Fruit fly (Drosophila melanogaster) whole organism, embryonic: ENCODE results near the gene CG17562.
A peak's percentile ranks its signal among the peaks of the same experiment; 100 is the strongest.

Experiments
- Aef1 ChIP-seq: fragments of 200-800 bp; sonication (Bioruptor generic); IDR thresholded peaks from 3 replicates; pipeline ENCODE4 v1.3.6; 2022; ENCODE audit warnings: missing biosample characterization, missing genetic modification characterization
- Antp ChIP-seq: fragments of 200-800 bp; sonication (Bioruptor generic); optimal IDR thresholded peaks from 3 replicates; lab custom pipeline; 2016; ENCODE audit warnings: missing biosample characterization, missing genetic modification characterization
- Atf-2 ChIP-seq: fragments of 200-800 bp; sonication (Bioruptor generic); optimal IDR thresholded peaks from 2 replicates; lab custom pipeline; 2016; ENCODE audit warnings: missing biosample characterization, missing genetic modification characterization
- Atf3 ChIP-seq: fragments of 200-800 bp; sonication (Bioruptor generic); optimal IDR thresholded peaks from 3 replicates; lab custom pipeline; 2016; ENCODE audit warnings: missing biosample characterization, missing genetic modification characterization
- BtbVII ChIP-seq: fragments of 200-800 bp; sonication (Bioruptor generic); optimal IDR thresholded peaks from 3 replicates; lab custom pipeline; 2017; ENCODE audit warnings: missing biosample characterization, mild to moderate bottlenecking, missing genetic modification characterization
- CG10462 ChIP-seq: fragments of 200-800 bp; sonication (Bioruptor generic); optimal IDR thresholded peaks from 2 replicates; lab custom pipeline; 2016; ENCODE audit warnings: missing biosample characterization, missing genetic modification characterization
- CG10654 ChIP-seq: fragments of 200-800 bp; sonication (Bioruptor generic); optimal IDR thresholded peaks from 2 replicates; lab custom pipeline; 2016; ENCODE audit warnings: missing biosample characterization, missing genetic modification characterization
- CG11504 ChIP-seq: fragments of 200-800 bp; sonication (Bioruptor generic); optimal IDR thresholded peaks from 3 replicates; lab custom pipeline; 2019; ENCODE audit warnings: missing biosample characterization, mild to moderate bottlenecking, missing genetic modification characterization, moderate library complexity
- CG13123 ChIP-seq: fragments of 200-800 bp; sonication (Bioruptor generic); optimal IDR thresholded peaks from 2 replicates; lab custom pipeline; 2016; ENCODE audit warnings: missing biosample characterization, missing genetic modification characterization
- CG15514 ChIP-seq: fragments of 200-800 bp; sonication (Bioruptor generic); optimal IDR thresholded peaks from 3 replicates; lab custom pipeline; 2017; ENCODE audit warnings: missing biosample characterization, missing genetic modification characterization, mild to moderate bottlenecking, moderate library complexity, missing genetic modification reagents
- CG17912 ChIP-seq: fragments of 200-800 bp; sonication (Bioruptor generic); optimal IDR thresholded peaks from 2 replicates; lab custom pipeline; 2018; ENCODE audit warnings: missing biosample characterization, mild to moderate bottlenecking, missing genetic modification characterization
- CG18011 ChIP-seq: fragments of 200-800 bp; sonication (Bioruptor generic); optimal IDR thresholded peaks from 2 replicates; lab custom pipeline; 2017; ENCODE audit warnings: missing biosample characterization, missing genetic modification characterization, mild to moderate bottlenecking, moderate library complexity, missing genotype
- CG2199 ChIP-seq: fragments of 200-800 bp; sonication (Bioruptor generic); IDR thresholded peaks from 3 replicates; pipeline ENCODE4 v1.3.6; 2022; ENCODE audit warnings: missing biosample characterization, missing genetic modification characterization
- CG31441 ChIP-seq: fragments of 200-800 bp; sonication (Bioruptor generic); IDR thresholded peaks from 2 replicates; pipeline ENCODE4 v1.3.6; 2022; ENCODE audit warnings: missing biosample characterization, missing genetic modification characterization
- CG34422 ChIP-seq: fragments of 200-800 bp; sonication (Bioruptor generic); IDR thresholded peaks from 3 replicates; pipeline ENCODE4 v1.3.6; 2022; ENCODE audit warnings: missing biosample characterization, missing genetic modification characterization
- CG6689 ChIP-seq: fragments of 200-800 bp; sonication (Bioruptor generic); IDR thresholded peaks from 2 replicates; pipeline ENCODE4 v1.3.6; 2022; ENCODE audit warnings: missing biosample characterization, missing genetic modification characterization
- CG6791 ChIP-seq: fragments of 200-800 bp; sonication (Bioruptor generic); IDR thresholded peaks from 3 replicates; pipeline ENCODE4 v1.3.6; 2022; ENCODE audit warnings: missing biosample characterization, missing genetic modification characterization; ENCODE audit not compliant: partially characterized antibody
- CG8765 ChIP-seq: fragments of 200-800 bp; sonication (Bioruptor generic); IDR thresholded peaks from 2 replicates; pipeline ENCODE4 v1.3.6; 2022; ENCODE audit warnings: missing biosample characterization, missing genetic modification characterization
- CG8944 ChIP-seq: fragments of 200-800 bp; sonication (Bioruptor generic); optimal IDR thresholded peaks from 3 replicates; lab custom pipeline; 2016; ENCODE audit warnings: missing biosample characterization, missing genetic modification characterization
- Chrac-16 ChIP-seq: fragments of 200-800 bp; sonication (Bioruptor generic); optimal IDR thresholded peaks from 3 replicates; lab custom pipeline; 2016; ENCODE audit warnings: missing biosample characterization, missing genetic modification characterization
- Dip2 ChIP-seq: fragments of 200-800 bp; sonication (Bioruptor generic); IDR thresholded peaks from 2 replicates; pipeline ENCODE4 v1.3.6; 2022; ENCODE audit warnings: missing biosample characterization, missing genetic modification characterization
- Dll ChIP-seq: fragments of 200-800 bp; sonication (Bioruptor generic); IDR thresholded peaks from 4 replicates; pipeline ENCODE4 v1.3.6; 2022; ENCODE audit warnings: missing biosample characterization, missing genetic modification characterization; ENCODE audit not compliant: partially characterized antibody
- Gsc ChIP-seq: fragments of 200-800 bp; sonication (Bioruptor generic); IDR thresholded peaks from 2 replicates; pipeline ENCODE4 v1.3.6; 2022; ENCODE audit warnings: missing biosample characterization, missing genetic modification characterization
- HHEX ChIP-seq: fragments of 200-800 bp; sonication (Bioruptor generic); optimal IDR thresholded peaks from 3 replicates; lab custom pipeline; 2017; ENCODE audit warnings: missing biosample characterization, mild to moderate bottlenecking, missing genetic modification characterization, missing genetic modification reagents
- Hmx ChIP-seq: fragments of 200-800 bp; sonication (Bioruptor generic); optimal IDR thresholded peaks from 2 replicates; lab custom pipeline; 2016; ENCODE audit warnings: missing biosample characterization, missing genetic modification characterization
- Side ChIP-seq: fragments of 200-800 bp; sonication (Bioruptor generic); optimal IDR thresholded peaks from 2 replicates; lab custom pipeline; 2016; ENCODE audit warnings: missing biosample characterization, missing genetic modification characterization
- Six4 ChIP-seq: fragments of 200-800 bp; sonication (Bioruptor generic); optimal IDR thresholded peaks from 2 replicates; lab custom pipeline; 2016; ENCODE audit warnings: missing biosample characterization, missing genetic modification characterization
- btn ChIP-seq: fragments of 200-800 bp; sonication (Bioruptor generic); optimal IDR thresholded peaks from 2 replicates; lab custom pipeline; 2016; ENCODE audit warnings: missing biosample characterization, missing genetic modification characterization
- chif ChIP-seq, 2 experiments: fragments of 200-800 bp; sonication (Bioruptor generic); optimal IDR thresholded peaks; 3 replicates each; lab custom pipeline; 2016; ENCODE audit warnings: missing biosample characterization in 2 of 2, missing genetic modification characterization in 2 of 2
- disco-r ChIP-seq: fragments of 200-800 bp; sonication (Bioruptor generic); optimal IDR thresholded peaks from 2 replicates; lab custom pipeline; 2016; ENCODE audit warnings: missing biosample characterization, missing genetic modification characterization
- gsb ChIP-seq: fragments of 200-800 bp; sonication (Bioruptor generic); IDR thresholded peaks from 2 replicates; pipeline ENCODE4 v1.3.6; 2022; ENCODE audit warnings: missing biosample characterization, missing genetic modification characterization
- h ChIP-seq: fragments of >200 bp; optimal IDR thresholded peaks from 2 replicates; lab custom pipeline; 2017
- inv ChIP-seq: fragments of 200-800 bp; sonication (Bioruptor generic); IDR thresholded peaks from 2 replicates; pipeline ENCODE4 v1.3.6; 2022; ENCODE audit warnings: missing biosample characterization, missing genetic modification characterization; ENCODE audit not compliant: partially characterized antibody
- kah ChIP-seq: fragments of 200-800 bp; sonication (Bioruptor generic); optimal IDR thresholded peaks from 2 replicates; lab custom pipeline; 2018; ENCODE audit warnings: missing biosample characterization, mild to moderate bottlenecking, missing genetic modification characterization
- kay ChIP-seq: fragments of 200-800 bp; sonication (Bioruptor generic); optimal IDR thresholded peaks from 2 replicates; lab custom pipeline; 2016; ENCODE audit warnings: missing biosample characterization, missing genetic modification characterization
- ken ChIP-seq: fragments of 200-800 bp; sonication (Bioruptor generic); IDR thresholded peaks from 3 replicates; pipeline ENCODE4 v1.3.6; 2022; ENCODE audit warnings: missing biosample characterization, missing genetic modification characterization
- lola ChIP-seq, 3 experiments: fragments of >200 bp in 2 of 3; fragments of 200-800 bp in 1 of 3; sonication (Bioruptor generic) in 1 of 3; optimal IDR thresholded peaks; 2 replicates each; lab custom pipeline; 2017 to 2019; ENCODE audit warnings: missing biosample characterization in 3 of 3, missing genetic modification characterization in 3 of 3, mild to moderate bottlenecking in 1 of 3, moderate library complexity in 1 of 3
- pfk ChIP-seq: fragments of 200-800 bp; sonication (Bioruptor generic); optimal IDR thresholded peaks from 2 replicates; lab custom pipeline; 2018; ENCODE audit warnings: missing biosample characterization, mild to moderate bottlenecking, missing genetic modification characterization, moderate library complexity
- pita ChIP-seq: fragments of 200-800 bp; sonication (Bioruptor generic); optimal IDR thresholded peaks from 2 replicates; lab custom pipeline; 2017; ENCODE audit warnings: missing biosample characterization, mild to moderate bottlenecking, missing genetic modification characterization
- prd ChIP-seq, 3 experiments: fragments of >200 bp in 2 of 3; fragments of 200-800 bp in 1 of 3; sonication (Bioruptor generic) in 1 of 3; optimal IDR thresholded peaks in 2 of 3; IDR thresholded peaks in 1 of 3; 2 replicates in 2 of 3; 3 replicates in 1 of 3; pipeline versions ENCODE4 v1.3.6 to Lab custom; 2017 to 2022; ENCODE audit warnings: missing biosample characterization in 1 of 3, missing genetic modification characterization in 1 of 3
- pros ChIP-seq: fragments of 200-800 bp; sonication (Bioruptor generic); optimal IDR thresholded peaks from 3 replicates; lab custom pipeline; 2019; ENCODE audit warnings: missing biosample characterization, mild to moderate bottlenecking, missing genetic modification characterization, moderate library complexity
- sens ChIP-seq: fragments of 200-800 bp; sonication (Bioruptor generic); peaks from one replicate; lab custom pipeline; 2016; ENCODE audit warnings: missing biosample characterization, missing genetic modification characterization
- slou ChIP-seq: fragments of 200-800 bp; sonication (Bioruptor generic); optimal IDR thresholded peaks from 3 replicates; lab custom pipeline; 2016; ENCODE audit warnings: missing biosample characterization, missing genetic modification characterization
- ssp ChIP-seq: fragments of 200-800 bp; sonication (Bioruptor generic); IDR thresholded peaks from 2 replicates; pipeline ENCODE4 v1.3.6; 2022; ENCODE audit warnings: missing biosample characterization, missing genetic modification characterization
- tap ChIP-seq: fragments of 200-800 bp; optimal IDR thresholded peaks from 3 replicates; lab custom pipeline; 2019; ENCODE audit warnings: missing biosample characterization, mild to moderate bottlenecking, missing genetic modification characterization, moderate library complexity
- tin ChIP-seq: fragments of 200-800 bp; sonication (Bioruptor generic); optimal IDR thresholded peaks from 3 replicates; lab custom pipeline; 2016; ENCODE audit warnings: missing biosample characterization, missing genetic modification characterization
- twi ChIP-seq: fragments of 200-800 bp; optimal IDR thresholded peaks from 2 replicates; lab custom pipeline; 2019; ENCODE audit warnings: missing biosample characterization, mild to moderate bottlenecking, missing genetic modification characterization, moderate library complexity
- usp ChIP-seq: fragments of >200 bp; optimal IDR thresholded peaks from 2 replicates; lab custom pipeline; 2017; ENCODE audit warnings: missing biosample characterization, missing genetic modification characterization
- zfh2 ChIP-seq: fragments of 200-800 bp; sonication (Bioruptor generic); optimal IDR thresholded peaks from 2 replicates; lab custom pipeline; 2016; ENCODE audit warnings: missing biosample characterization, missing genetic modification characterization

Gene CG17562

DNA sequence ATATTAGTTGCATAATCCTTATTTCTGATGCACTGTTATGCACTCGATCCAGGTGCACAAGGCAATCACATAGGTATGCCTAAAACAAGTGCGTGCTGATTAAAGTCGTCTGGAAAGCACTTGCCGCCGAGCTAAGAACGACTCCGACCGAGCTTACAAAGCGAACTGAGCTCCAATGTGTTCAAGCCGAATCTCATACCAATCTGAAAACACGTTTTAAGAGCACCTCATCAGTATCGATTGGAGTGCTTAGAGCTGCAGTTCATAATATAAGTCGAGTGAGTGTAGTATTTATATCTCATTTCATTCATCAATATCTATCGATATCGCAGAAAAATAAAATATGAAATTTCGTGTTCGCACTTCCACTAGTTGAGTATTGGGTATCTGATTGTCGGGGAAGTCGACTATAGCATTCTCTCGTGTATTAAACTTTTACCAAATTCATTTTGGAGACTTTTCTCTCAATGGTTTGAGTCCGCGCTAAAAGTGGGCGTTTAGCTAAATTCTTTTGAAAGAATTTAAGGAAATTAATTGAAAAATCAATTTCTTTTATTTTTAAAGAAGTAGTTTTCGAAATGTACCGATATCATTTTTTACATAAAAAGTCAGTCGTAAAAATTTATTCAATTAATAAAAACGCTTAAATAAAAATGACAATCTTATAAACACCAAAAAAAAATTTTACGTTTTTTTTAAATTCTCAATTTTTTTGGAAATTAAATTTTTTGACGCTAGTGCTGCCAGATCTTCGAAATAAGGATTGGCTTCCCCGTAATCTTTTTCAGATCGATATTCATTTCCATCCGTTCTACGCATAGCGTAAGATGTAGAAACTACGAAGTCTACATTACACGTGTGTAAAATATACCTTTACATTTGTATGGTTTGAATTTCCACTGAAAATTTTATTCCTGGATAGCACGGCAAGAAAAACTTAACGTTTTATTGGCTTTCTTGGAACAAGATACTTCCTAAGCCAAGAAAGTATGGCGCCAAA is 40.7 kb downstream of the CG17562 start, which contains the start of gene modSP (continued):
- TF ChIP-seq ssp (GFP tag; lab: Robert Waterston, UW): peak; percentile 64
- TF ChIP-seq ken (GFP tag; lab: Robert Waterston, UW): no peak
- TF ChIP-seq CG11504 (tag; lab: Kevin White, UChicago): peak; percentile 35
- TF ChIP-seq pita (GFP tag; lab: Kevin White, UChicago): peak; percentile 83
- no peak for TF ChIP-seq kah (GFP tag; lab: Kevin White, UChicago)
- no peak; the same call in 1 of the 2 replicates for TF ChIP-seq CG6689 (GFP tag; lab: Robert Waterston, UW)
- TF ChIP-seq CG15514 (GFP tag; lab: Kevin White, UChicago): peak; percentile 50
- TF ChIP-seq CG6791 (GFP tag; lab: Robert Waterston, UW): peak; percentile 81
- TF ChIP-seq Atf3: no peak
- peak; percentile 48 for TF ChIP-seq Antp (GFP tag; lab: Kevin White, UChicago)
- no peak for TF ChIP-seq CG18011 (GFP tag; lab: Kevin White, UChicago)
- TF ChIP-seq pros (GFP tag; lab: Kevin White, UChicago): no peak
- TF ChIP-seq CG31441 (GFP tag; lab: Robert Waterston, UW): 0 out of 2 replicates have a peak, but pooled peaks have one; percentile 52
- TF ChIP-seq Dll: peak; percentile 80
- TF ChIP-seq prd (optimal IDR thresholded peaks at IDR 0.05; lab: Kevin White, UChicago): no peak
- no peak for TF ChIP-seq prd (GFP tag; IDR thresholded peaks at IDR 0.05; lab: Robert Waterston, UW)
- TF ChIP-seq BtbVII (GFP tag; lab: Kevin White, UChicago): no peak
- TF ChIP-seq Atf-2 (GFP tag; lab: Kevin White, UChicago): no peak
- peak; percentile 18 for TF ChIP-seq tin (GFP tag; lab: Kevin White, UChicago)
- TF ChIP-seq Gsc (GFP tag; lab: Robert Waterston, UW): no peak
- peak; percentile 88 for TF ChIP-seq CG2199 (GFP tag; lab: Robert Waterston, UW)
- TF ChIP-seq gsb (GFP tag; lab: Robert Waterston, UW): no peak
- TF ChIP-seq usp (GFP tag; lab: Kevin White, UChicago): no peak
- no peak for TF ChIP-seq tap (tag; lab: Kevin White, UChicago)
- peak; percentile 48; the same call in 1 of the 2 replicates for TF ChIP-seq inv (GFP tag; lab: Robert Waterston, UW)
- no peak for TF ChIP-seq CG13123 (GFP tag; lab: Kevin White, UChicago)
- TF ChIP-seq Six4 (GFP tag; lab: Kevin White, UChicago): no peak
- TF ChIP-seq CG8944 (GFP tag; lab: Kevin White, UChicago): no peak
- peak; percentile 33 for TF ChIP-seq kay
- no peak for TF ChIP-seq HHEX (GFP tag; lab: Kevin White, UChicago)
- no peak for TF ChIP-seq disco-r (GFP tag; lab: Kevin White, UChicago)
- TF ChIP-seq Chrac-16 (GFP tag; lab: Kevin White, UChicago): peak; percentile 10
- no peak for TF ChIP-seq twi (tag; lab: Kevin White, UChicago)
- TF ChIP-seq Dip2: no peak
- TF ChIP-seq zfh2 (GFP tag; lab: Kevin White, UChicago): peak; percentile 25
- TF ChIP-seq CG10462 (GFP tag; lab: Kevin White, UChicago): no peak
- TF ChIP-seq pfk: no peak
- no peak for TF ChIP-seq CG17912 (GFP tag; lab: Kevin White, UChicago)
- TF ChIP-seq Hmx (GFP tag; lab: Kevin White, UChicago): no peak
- TF ChIP-seq Aef1: no peak
- peak; percentile 34; the same call in 1 of the 3 replicates for TF ChIP-seq CG34422 (GFP tag; lab: Robert Waterston, UW)
- TF ChIP-seq lola (GFP tag; optimal IDR thresholded peaks at IDR 0.05; lab: Kevin White, UChicago): no peak
- no peak for TF ChIP-seq slou (GFP tag; lab: Kevin White, UChicago)
- no peak for TF ChIP-seq CG10654
- TF ChIP-seq sens (GFP tag; lab: Kevin White, UChicago): peak; percentile 59
- TF ChIP-seq chif (GFP tag; optimal IDR thresholded peaks at IDR 0.05; lab: Kevin White, UChicago): peak in 1 of 2 experiments; percentile 33
- no peak for TF ChIP-seq btn (GFP tag; lab: Kevin White, UChicago)
- TF ChIP-seq Side (GFP tag; lab: Kevin White, UChicago): no peak
- no peak for TF ChIP-seq CG8765
- no peak for TF ChIP-seq h (lab: Kevin White, UChicago)
